Worm (Caenorhabditis elegans): ENCODE measurements around the gene nhr-120.

The nhr-120 gene

DNA sequence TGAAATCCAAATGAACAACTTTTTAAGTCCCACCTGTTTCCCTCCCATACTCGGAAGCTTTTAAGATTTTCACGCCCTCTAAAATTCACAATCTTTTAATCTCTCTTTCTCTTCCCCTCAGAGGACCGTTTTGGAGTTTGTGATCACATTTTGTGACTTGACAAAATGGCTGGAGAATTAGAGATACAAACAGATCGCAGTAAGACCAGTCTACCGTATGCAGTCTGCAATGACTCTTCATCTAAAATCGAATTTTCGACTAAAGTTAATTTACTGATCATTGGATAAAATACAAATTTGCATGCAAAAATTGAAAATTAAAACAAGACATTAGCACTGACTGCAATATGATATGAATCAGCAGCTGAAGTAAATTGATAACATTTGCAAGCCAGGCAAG, 1.1 kb upstream of the nhr-120 start (continued):
- TF ChIP-seq ceh-88 (GFP tag; IDR thresholded peaks at IDR 0.05) (peak; percentile 17; the same call in 1 of the 2 replicates), nhr-47 (tag; optimal IDR thresholded peaks at IDR 0.05) (peak; percentile 50), F16B12.6 (tag; optimal IDR thresholded peaks at IDR 0.05) (no peak), irx-1 (tag; optimal IDR thresholded peaks at IDR 0.05) (no peak), nhr-76 (tag; optimal IDR thresholded peaks at IDR 0.05) (no peak), pax-3 (tag; optimal IDR thresholded peaks at IDR 0.05) (no peak), nhr-28 (tag; optimal IDR thresholded peaks at IDR 0.05) (no peak), skn-1 (tag; optimal IDR thresholded peaks at IDR 0.05) (peak; percentile 33), snpc-4 (tag; optimal IDR thresholded peaks at IDR 0.05) (no peak), nhr-20 (tag; optimal IDR thresholded peaks at IDR 0.05) (peak; percentile 45), mdl-1 (tag; optimal IDR thresholded peaks at IDR 0.05) (no peak), fkh-8 (tag; optimal IDR thresholded peaks at IDR 0.05) (peak; percentile 51), swsn-7 (tag; optimal IDR thresholded peaks at IDR 0.05) (peak; percentile 29), lin-14 (GFP tag; optimal IDR thresholded peaks at IDR 0.05) (peak; percentile 66), ztf-4 (tag; optimal IDR thresholded peaks at IDR 0.05) (no peak), hpl-2 (GFP tag; optimal IDR thresholded peaks at IDR 0.05) (no peak)

DNA sequence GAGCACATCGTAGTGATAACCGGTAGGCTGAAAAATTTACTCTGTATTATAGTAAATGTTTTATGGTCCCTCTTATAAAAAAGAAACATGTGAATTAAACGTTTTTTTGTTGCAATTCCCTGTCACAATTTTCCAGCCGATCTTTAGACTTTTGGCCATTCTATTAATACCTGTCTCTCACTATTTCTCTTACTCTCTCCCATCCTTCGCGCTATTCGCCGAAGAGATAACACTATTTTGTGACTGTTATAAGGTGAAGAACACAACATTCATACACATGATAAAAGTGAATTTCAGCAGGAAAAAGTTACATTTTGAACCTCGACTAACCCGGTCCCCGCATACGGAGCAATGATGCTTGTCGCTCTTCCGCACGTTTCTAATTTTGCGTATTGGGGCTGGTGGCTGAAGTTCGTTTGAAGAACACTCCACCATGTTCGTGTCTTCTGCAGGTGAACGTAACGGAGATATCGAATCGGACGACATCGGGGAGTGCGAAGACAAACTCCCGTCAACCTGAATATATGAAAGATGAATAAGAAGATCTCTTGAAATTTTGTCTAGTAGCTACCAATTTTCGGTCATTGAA, 1.3 kb downstream of the nhr-120 start:
- TF ChIP-seq unc-62 (GFP tag; optimal IDR thresholded peaks at IDR 0.05) (no peak), elt-2 (tag; optimal IDR thresholded peaks at IDR 0.05) (peak; percentile 50), elt-3 (tag; optimal IDR thresholded peaks at IDR 0.05) (peak in 2 of 6 experiments; percentile 35 to 80), lin-14 (GFP tag; optimal IDR thresholded peaks at IDR 0.05) (peak; percentile 56), nhr-90 (tag; optimal IDR thresholded peaks at IDR 0.05; ENCODE audit: poor library complexity) (peak; percentile 31), nhr-19 (GFP tag; conservative IDR thresholded peaks at IDR 0.05) (peak; percentile 34; the same call in 1 of the 2 replicates), lin-35 (GFP tag; optimal IDR thresholded peaks at IDR 0.05) (peak in 1 of 2 experiments; percentile 52), lsy-2 (tag; optimal IDR thresholded peaks at IDR 0.05) (peak in 1 of 2 experiments; percentile 4), aha-1 (tag; optimal IDR thresholded peaks at IDR 0.05) (no peak), lir-3 (tag; optimal IDR thresholded peaks at IDR 0.05; ENCODE audit: poor library complexity) (no peak), nhr-20 (tag; optimal IDR thresholded peaks at IDR 0.05) (peak; percentile 71), snu-23 (GFP tag; optimal IDR thresholded peaks at IDR 0.05) (peak; percentile 50), zip-4 (GFP tag; optimal IDR thresholded peaks at IDR 0.05) (no peak), tbx-2 (tag; optimal IDR thresholded peaks at IDR 0.05) (peak; percentile 17), nhr-71 (tag; optimal IDR thresholded peaks at IDR 0.05) (peak; percentile 50), nhr-85 (tag) (peak; percentile 82), blmp-1 (tag; optimal IDR thresholded peaks at IDR 0.05) (peak; percentile 73), ztf-4 (tag; optimal IDR thresholded peaks at IDR 0.05) (no peak)

DNA sequence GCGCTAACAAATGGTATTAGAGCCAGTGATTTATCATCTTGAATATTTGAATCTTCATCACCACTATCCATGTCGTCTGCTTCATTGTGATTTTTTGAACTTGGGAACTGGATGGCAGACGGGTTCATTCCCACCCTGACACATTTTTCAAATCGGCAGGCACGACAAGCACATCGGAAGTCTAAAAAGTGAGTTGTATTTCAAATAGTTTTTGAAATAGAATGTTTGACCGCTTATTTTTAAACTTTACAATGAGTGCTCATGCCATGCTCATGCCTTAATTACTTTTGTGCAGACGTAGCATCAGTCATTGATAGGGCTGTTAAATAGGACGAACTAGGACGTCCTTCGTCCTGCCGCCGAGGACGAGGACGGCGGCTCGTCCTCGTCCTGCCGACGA, 2.5 kb downstream of the nhr-120 start:
- TF ChIP-seq ceh-8 (GFP tag; optimal IDR thresholded peaks at IDR 0.05) = no peak
- TF ChIP-seq pax-3 (tag; optimal IDR thresholded peaks at IDR 0.05) = no peak
- no peak for TF ChIP-seq lir-3 (tag; optimal IDR thresholded peaks at IDR 0.05; ENCODE audit: poor library complexity)
- TF ChIP-seq lin-15B (tag; optimal IDR thresholded peaks at IDR 0.05) = no peak
- no peak for TF ChIP-seq lin-35 (GFP tag; optimal IDR thresholded peaks at IDR 0.05)
- TF ChIP-seq ceh-88 (GFP tag; IDR thresholded peaks at IDR 0.05) = no peak
- no peak for TF ChIP-seq ceh-63 (GFP tag; optimal IDR thresholded peaks at IDR 0.05)
- no peak for TF ChIP-seq nhr-11 (tag; optimal IDR thresholded peaks at IDR 0.05)
- no peak for TF ChIP-seq pag-3 (tag; optimal IDR thresholded peaks at IDR 0.05; ENCODE audit: borderline replicate concordance, insufficient read depth)

DNA sequence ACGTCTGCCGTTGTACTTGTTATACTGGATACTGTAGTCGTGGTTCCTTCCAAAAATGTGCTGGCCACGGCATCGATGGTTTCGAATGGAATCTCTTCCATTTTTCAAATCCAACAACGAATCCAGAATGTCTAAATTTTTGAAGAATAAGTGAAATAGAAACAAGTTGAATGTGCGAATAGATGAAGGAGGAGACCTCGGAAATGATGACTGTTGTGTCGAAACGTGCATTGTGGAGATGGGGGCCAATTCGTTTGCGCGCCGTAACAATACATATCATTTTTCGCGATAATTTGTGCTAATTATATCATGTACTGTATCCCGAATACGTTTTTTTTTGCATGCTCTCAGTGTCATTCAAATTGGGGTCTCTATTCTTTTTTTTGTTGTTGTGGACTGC, 5.2 kb downstream of the nhr-120 start, which contains the start of gene aexr-1:
TSS of gene aexr-1 (minus strand) at position 101 of the 400 bp plus-strand sequence.
- TF ChIP-seq snu-23 (GFP tag; optimal IDR thresholded peaks at IDR 0.05) (no peak), C34B4.2 (tag; optimal IDR thresholded peaks at IDR 0.05) (no peak), nhr-90 (tag; optimal IDR thresholded peaks at IDR 0.05; ENCODE audit: poor library complexity) (no peak), lsy-2 (tag; optimal IDR thresholded peaks at IDR 0.05) (no peak), nhr-76 (tag; optimal IDR thresholded peaks at IDR 0.05) (no peak), ceh-90 (tag; optimal IDR thresholded peaks at IDR 0.05) (no peak), pax-3 (tag; optimal IDR thresholded peaks at IDR 0.05) (no peak), zag-1 (tag; optimal IDR thresholded peaks at IDR 0.05) (no peak), C04F5.9 (tag; optimal IDR thresholded peaks at IDR 0.05) (no peak), skn-1 (tag; optimal IDR thresholded peaks at IDR 0.05) (no peak)
